Fruit fly (Drosophila melanogaster): ENCODE results near the gene GatA.

Gene GatA

DNA sequence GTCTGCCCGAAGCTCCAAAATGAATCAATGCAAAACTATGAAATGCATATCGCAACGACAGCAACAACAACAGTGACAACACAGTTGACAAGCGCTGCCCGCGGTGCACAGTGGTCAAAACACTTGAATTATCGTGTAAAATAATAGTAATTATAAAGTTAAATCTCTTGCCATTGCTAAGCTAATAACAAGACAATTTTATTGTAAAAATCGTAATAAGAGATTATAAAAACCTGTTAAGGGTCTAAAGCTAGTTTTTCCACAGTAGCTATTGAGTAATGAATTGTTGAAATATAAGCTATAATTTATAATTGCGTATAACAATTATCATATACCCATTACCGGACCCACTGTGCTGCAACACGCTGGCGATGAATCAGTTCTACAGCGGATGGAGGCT lies 44.3 kb upstream of the GatA start (continued):
- TF ChIP-seq psq (GFP tag; optimal IDR thresholded peaks at IDR 0.05) (no peak), CG14441 (GFP tag; IDR thresholded peaks at IDR 0.05) (peak; percentile 46; the same call in 1 of the 2 replicates), nau (GFP tag; optimal IDR thresholded peaks at IDR 0.05) (peak; percentile 61), CG13775 (GFP tag; optimal IDR thresholded peaks at IDR 0.05) (peak; percentile 0), CG6854 (GFP tag; optimal IDR thresholded peaks at IDR 0.05) (no peak), Elba2 (GFP tag; optimal IDR thresholded peaks at IDR 0.05) (no peak), CG3847 (GFP tag; IDR thresholded peaks at IDR 0.05) (0 out of 2 replicates have a peak, but pooled peaks have one; percentile 23), kni (GFP tag; optimal IDR thresholded peaks at IDR 0.05) (no peak), tgo (GFP tag; IDR thresholded peaks at IDR 0.05) (peak; percentile 35; the same call in 1 of the 3 replicates), CG10209 (GFP tag; optimal IDR thresholded peaks at IDR 0.05) (peak; percentile 50), nerfin-2 (GFP tag; IDR thresholded peaks at IDR 0.05; ENCODE audit: partially characterized antibody) (no peak), CG6175 (GFP tag; IDR thresholded peaks at IDR 0.05) (no peak), dysf (GFP tag; IDR thresholded peaks at IDR 0.05) (peak; percentile 51; the same call in 1 of the 3 replicates), CG3726 (GFP tag; IDR thresholded peaks at IDR 0.05) (no peak), CG17829 (tag; optimal IDR thresholded peaks at IDR 0.05) (peak; percentile 75), CG10147 (GFP tag; optimal IDR thresholded peaks at IDR 0.05) (no peak), CG17361 (GFP tag; IDR thresholded peaks at IDR 0.05) (peak; percentile 83), CG13123 (GFP tag; optimal IDR thresholded peaks at IDR 0.05) (no peak), lola (GFP tag; optimal IDR thresholded peaks at IDR 0.05) (peak in 1 of 3 experiments; percentile 70), CG9215 (GFP tag; IDR thresholded peaks at IDR 0.05) (no peak), CG18262 (tag; optimal IDR thresholded peaks at IDR 0.05) (peak; percentile 88), CG9797 (GFP tag; optimal IDR thresholded peaks at IDR 0.05) (no peak), CG13894 (tag; optimal IDR thresholded peaks at IDR 0.05) (no peak), Scr (GFP tag; IDR thresholded peaks at IDR 0.05; ENCODE audit: partially characterized antibody) (no peak), CG1603 (tag; optimal IDR thresholded peaks at IDR 0.05) (peak; percentile 59), Dfd (GFP tag; optimal IDR thresholded peaks at IDR 0.05) (no peak), CG16815 (GFP tag; optimal IDR thresholded peaks at IDR 0.05) (peak; percentile 7), CG11398 (GFP tag; optimal IDR thresholded peaks at IDR 0.05) (no peak), Hsf (GFP tag; optimal IDR thresholded peaks at IDR 0.05) (peak; percentile 36), Trl (optimal IDR thresholded peaks at IDR 0.05) (no peak), Trl (GFP tag; optimal IDR thresholded peaks at IDR 0.05) (peak; percentile 8), sob (GFP tag; IDR thresholded peaks at IDR 0.05) (no peak), CG7271 (tag; optimal IDR thresholded peaks at IDR 0.05) (peak; percentile 23), Antp (GFP tag; optimal IDR thresholded peaks at IDR 0.05) (no peak), CG13424 (tag; optimal IDR thresholded peaks at IDR 0.05) (peak; percentile 49), yki (optimal IDR thresholded peaks at IDR 0.05) (no peak), Bteb2 (GFP tag; optimal IDR thresholded peaks at IDR 0.05) (no peak), wdn (GFP tag; IDR thresholded peaks at IDR 0.05) (no peak), MTF-1 (GFP tag; optimal IDR thresholded peaks at IDR 0.05; ENCODE audit: borderline replicate concordance) (no peak), mam (GFP tag; optimal IDR thresholded peaks at IDR 0.05) (no peak), fd102C (GFP tag; optimal IDR thresholded peaks at IDR 0.05) (no peak), jing (GFP tag; optimal IDR thresholded peaks at IDR 0.05) (peak; percentile 33), Ravus (GFP tag; IDR thresholded peaks at IDR 0.05) (no peak), HLH3B (GFP tag; IDR thresholded peaks at IDR 0.05) (peak; percentile 52), CG10274 (GFP tag; optimal IDR thresholded peaks at IDR 0.05) (no peak), grau (tag; optimal IDR thresholded peaks at IDR 0.05) (peak; percentile 56), CG1832 (GFP tag; optimal IDR thresholded peaks at IDR 0.05) (no peak), CG7745 (tag; optimal IDR thresholded peaks at IDR 0.05) (no peak), C15 (GFP tag; IDR thresholded peaks at IDR 0.05) (no peak), sd (tag; optimal IDR thresholded peaks at IDR 0.05) (no peak), tin (GFP tag; optimal IDR thresholded peaks at IDR 0.05) (peak; percentile 36), ham (GFP tag; IDR thresholded peaks at IDR 0.05) (no peak)
